Worm (Caenorhabditis elegans) whole organism, early embryonic: ENCODE results near the gene R13H4.2.

Experiments used
- B0310.2 ChIP-seq: sonication (generic microtip); optimal IDR thresholded peaks from 2 replicates; lab custom pipeline; 2016; ENCODE audit warnings: mild to moderate bottlenecking, missing genetic modification characterization, missing compliant biosample characterization
- F13C5.2 ChIP-seq: sonication (generic microtip); optimal IDR thresholded peaks from 2 replicates; lab custom pipeline; 2017; ENCODE audit warnings: mild to moderate bottlenecking, missing genetic modification characterization, inconsistent platforms, missing compliant biosample characterization
- aly-1 ChIP-seq: sonication (generic microtip); optimal IDR thresholded peaks from 2 replicates; lab custom pipeline; 2016; ENCODE audit warnings: missing genetic modification characterization, missing compliant biosample characterization
- ama-1 ChIP-seq: fragments of 150-350 bp; optimal IDR thresholded peaks from 2 replicates; lab custom pipeline; 2014
- ceh-13 ChIP-seq: fragments of 200-800 bp; sonication (Bioruptor generic); optimal IDR thresholded peaks from 2 replicates; lab custom pipeline; 2018; ENCODE audit warnings: mild to moderate bottlenecking, missing genetic modification characterization, missing compliant biosample characterization
- ceh-36 ChIP-seq: sonication (generic microtip); optimal IDR thresholded peaks from 2 replicates; lab custom pipeline; 2016; ENCODE audit warnings: missing genetic modification characterization, inconsistent platforms, missing compliant biosample characterization
- ets-7 ChIP-seq: sonication (generic microtip); optimal IDR thresholded peaks from 2 replicates; lab custom pipeline; 2016; ENCODE audit warnings: missing genotype, missing genetic modification characterization, missing compliant biosample characterization
- flt-1 ChIP-seq: fragments of 200-800 bp; sonication (Bioruptor generic); IDR thresholded peaks from 2 replicates; pipeline ENCODE4 v1.3.6; 2022; ENCODE audit warnings: missing genetic modification characterization, missing compliant biosample characterization
- hmbx-1 ChIP-seq: sonication (generic microtip); optimal IDR thresholded peaks from 2 replicates; lab custom pipeline; 2016; ENCODE audit warnings: mild to moderate bottlenecking, missing genetic modification characterization, missing compliant biosample characterization
- hmg-4 ChIP-seq: fragments of 200-800 bp; sonication (Bioruptor generic); optimal IDR thresholded peaks from 2 replicates; lab custom pipeline; 2018; ENCODE audit warnings: mild to moderate bottlenecking, missing genetic modification characterization, missing compliant biosample characterization
- hnd-1 ChIP-seq: sonication (generic microtip); optimal IDR thresholded peaks from 2 replicates; lab custom pipeline; 2016; ENCODE audit warnings: missing genetic modification characterization, missing compliant biosample characterization
- pes-1 ChIP-seq: fragments of 200-800 bp; sonication (Bioruptor generic); IDR thresholded peaks from 2 replicates; pipeline ENCODE4 v1.3.6; 2022; ENCODE audit warnings: missing genetic modification reagents, missing genetic modification characterization, missing compliant biosample characterization
- scrt-1 ChIP-seq: fragments of 200-800 bp; sonication (Bioruptor generic); IDR thresholded peaks from 2 replicates; pipeline ENCODE4 v1.3.6; 2022; ENCODE audit warnings: missing genetic modification characterization, missing compliant biosample characterization
- sea-1 ChIP-seq: fragments of 200-800 bp; sonication (Bioruptor generic); conservative IDR thresholded peaks from 2 replicates; pipeline ENCODE4 v1.3.6; 2022; ENCODE audit warnings: missing genetic modification characterization, missing compliant biosample characterization
- tbx-11 ChIP-seq: fragments of 200-800 bp; sonication (Bioruptor generic); IDR thresholded peaks from 2 replicates; pipeline ENCODE4 v1.3.6; 2022; ENCODE audit warnings: missing genetic modification characterization, missing compliant biosample characterization
- tbx-37 ChIP-seq: fragments of 200-800 bp; sonication (Bioruptor generic); conservative IDR thresholded peaks from 2 replicates; pipeline ENCODE4 v1.3.6; 2022; ENCODE audit warnings: missing genetic modification reagents, missing genetic modification characterization, missing compliant biosample characterization
- tra-4 ChIP-seq: sonication (generic microtip); optimal IDR thresholded peaks from 2 replicates; lab custom pipeline; 2017; ENCODE audit warnings: missing genetic modification characterization, missing compliant biosample characterization

The R13H4.2 gene

ce11 chrV:11836073-11836472 is at the start of gene R13H4.2:
TSS of gene R13H4.2 (plus strand) at chrV:11836391.
- TF ChIP-seq tra-4 (tag; lab: Kevin White, UChicago) (no peak), tbx-37 (no peak), ama-1 (no peak), hmbx-1 (tag; lab: Kevin White, UChicago) (no peak), pes-1 (GFP tag; lab: Robert Waterston, UW) (no peak), flt-1 (GFP tag; lab: Robert Waterston, UW) (no peak), ceh-36 (no peak), aly-1 (tag; lab: Kevin White, UChicago) (no peak), hnd-1 (no peak), scrt-1 (GFP tag; lab: Robert Waterston, UW) (no peak), hmg-4 (no peak), F13C5.2 (tag; lab: Kevin White, UChicago) (no peak), ets-7 (tag; lab: Kevin White, UChicago) (no peak), tbx-11 (GFP tag; lab: Robert Waterston, UW) (no peak), B0310.2 (no peak), sea-1 (GFP tag; lab: Robert Waterston, UW) (no peak)

- no peak for TF ChIP-seq aly-1 (tag; lab: Kevin White, UChicago)
- no peak for TF ChIP-seq tra-4 (tag; lab: Kevin White, UChicago)
- TF ChIP-seq ceh-36 = no peak
- no peak for TF ChIP-seq hnd-1
- TF ChIP-seq tbx-37 = no peak
- no peak for TF ChIP-seq tbx-11 (GFP tag; lab: Robert Waterston, UW)
- no peak for TF ChIP-seq sea-1 (GFP tag; lab: Robert Waterston, UW)
- no peak for TF ChIP-seq B0310.2
- TF ChIP-seq flt-1 (GFP tag; lab: Robert Waterston, UW) = no peak
- TF ChIP-seq hmbx-1 (tag; lab: Kevin White, UChicago) = no peak
- TF ChIP-seq ama-1 = no peak
- TF ChIP-seq ceh-13 (GFP tag; lab: Kevin White, UChicago) = no peak
- TF ChIP-seq scrt-1 (GFP tag; lab: Robert Waterston, UW) = no peak
- no peak for TF ChIP-seq F13C5.2 (tag; lab: Kevin White, UChicago)
These were observed 48.9 kb upstream of the R13H4.2 start, which contains the start of gene F55A11.7 for ce11 chrV:11787258-11787657. TSS of gene F55A11.7 (minus strand) at chrV:11787443.

- no peak for TF ChIP-seq tbx-37
- TF ChIP-seq hnd-1 = no peak
- TF ChIP-seq sea-1 (GFP tag; lab: Robert Waterston, UW) = no peak
These were observed 48.4 kb upstream of the R13H4.2 start, which contains the start of gene F55A11.8 for ce11 chrV:11787742-11788238. TSS of gene F55A11.8 (plus strand) at chrV:11788188.

- TF ChIP-seq ets-7 (tag; lab: Kevin White, UChicago) (no peak), hmg-4 (no peak), F13C5.2 (tag; lab: Kevin White, UChicago) (no peak), B0310.2 (no peak), pes-1 (GFP tag; lab: Robert Waterston, UW) (no peak), hnd-1 (no peak)
These were observed 46.7 kb upstream of the R13H4.2 start, which contains the start of gene D2023.1 for ce11 chrV:11789474-11789873. TSS of gene D2023.1 (plus strand) at chrV:11789550.

- TF ChIP-seq aly-1 (tag; lab: Kevin White, UChicago) = no peak
- no peak for TF ChIP-seq pes-1 (GFP tag; lab: Robert Waterston, UW)
- TF ChIP-seq hmbx-1 (tag; lab: Kevin White, UChicago) = no peak
- TF ChIP-seq B0310.2 = no peak
- no peak for TF ChIP-seq ceh-13 (GFP tag; lab: Kevin White, UChicago)
These were observed 42.0 kb upstream of the R13H4.2 start for ce11 chrV:11794172-11794571.

ce11 chrV:11795352-11795751 is 40.8 kb upstream of the R13H4.2 start:
- TF ChIP-seq ets-7 (tag; lab: Kevin White, UChicago) (no peak), hmbx-1 (tag; lab: Kevin White, UChicago) (no peak), scrt-1 (GFP tag; lab: Robert Waterston, UW) (no peak), ama-1 (no peak), sea-1 (GFP tag; lab: Robert Waterston, UW) (no peak), aly-1 (tag; lab: Kevin White, UChicago) (no peak), ceh-13 (GFP tag; lab: Kevin White, UChicago) (no peak), tbx-11 (GFP tag; lab: Robert Waterston, UW) (no peak)

ce11 chrV:11796343-11796742 is 39.8 kb upstream of the R13H4.2 start:
- no peak for TF ChIP-seq ceh-13 (GFP tag; lab: Kevin White, UChicago)
- TF ChIP-seq F13C5.2 (tag; lab: Kevin White, UChicago) = no peak
- TF ChIP-seq pes-1 (GFP tag; lab: Robert Waterston, UW) = no peak
- no peak for TF ChIP-seq hmg-4
- no peak for TF ChIP-seq ama-1
- no peak for TF ChIP-seq tbx-37
- no peak for TF ChIP-seq sea-1 (GFP tag; lab: Robert Waterston, UW)
- no peak for TF ChIP-seq ets-7 (tag; lab: Kevin White, UChicago)
- TF ChIP-seq flt-1 (GFP tag; lab: Robert Waterston, UW) = no peak
- no peak for TF ChIP-seq scrt-1 (GFP tag; lab: Robert Waterston, UW)
- no peak for TF ChIP-seq ceh-36
- TF ChIP-seq tra-4 (tag; lab: Kevin White, UChicago) = no peak
- TF ChIP-seq B0310.2 = no peak
- no peak for TF ChIP-seq hmbx-1 (tag; lab: Kevin White, UChicago)
- TF ChIP-seq aly-1 (tag; lab: Kevin White, UChicago) = no peak
- no peak for TF ChIP-seq tbx-11 (GFP tag; lab: Robert Waterston, UW)
- TF ChIP-seq hnd-1 = no peak

- TF ChIP-seq aly-1 (tag; lab: Kevin White, UChicago) = no peak
- no peak for TF ChIP-seq hmbx-1 (tag; lab: Kevin White, UChicago)
These were observed 38.8 kb upstream of the R13H4.2 start for ce11 chrV:11797272-11797855.
